Fruit fly (Drosophila melanogaster) whole organism, embryonic: Measurements from ENCODE around the gene Nrx-IV.

Experiments
- CG11247 ChIP-seq: fragments of 200-800 bp; sonication (Bioruptor generic); IDR thresholded peaks from 2 replicates; pipeline ENCODE4 v1.3.6; 2022; ENCODE audit warnings: missing biosample characterization, missing genetic modification characterization
- CG11398 ChIP-seq: fragments of 200-800 bp; sonication (Bioruptor generic); optimal IDR thresholded peaks from 2 replicates; lab custom pipeline; 2016; ENCODE audit warnings: missing biosample characterization, missing genetic modification characterization
- CG11456 ChIP-seq: fragments of 200-800 bp; sonication (Bioruptor generic); IDR thresholded peaks from 3 replicates; pipeline ENCODE4 v1.3.6; 2022; ENCODE audit warnings: missing biosample characterization, missing genetic modification characterization
- CG11696 ChIP-seq: fragments of 200-800 bp; sonication (Bioruptor generic); IDR thresholded peaks from 2 replicates; pipeline ENCODE4 v1.3.6; 2022; ENCODE audit warnings: missing biosample characterization, missing genetic modification characterization
- CG13287 ChIP-seq: fragments of 200-800 bp; sonication (Bioruptor generic); IDR thresholded peaks from 2 replicates; pipeline ENCODE4 v1.3.6; 2022; ENCODE audit warnings: missing biosample characterization, missing genetic modification characterization; ENCODE audit not compliant: partially characterized antibody
- CG16815 ChIP-seq: fragments of 200-800 bp; sonication (Bioruptor generic); optimal IDR thresholded peaks from 3 replicates; lab custom pipeline; 2017; ENCODE audit warnings: missing biosample characterization, mild to moderate bottlenecking, missing genetic modification characterization
- CG17385 ChIP-seq: fragments of 200-800 bp; sonication (Bioruptor generic); optimal IDR thresholded peaks from 3 replicates; lab custom pipeline; 2018; ENCODE audit warnings: missing biosample characterization, mild to moderate bottlenecking, missing genetic modification characterization
- CG2889 ChIP-seq: fragments of 200-800 bp; sonication (Bioruptor generic); IDR thresholded peaks from 3 replicates; pipeline ENCODE4 v1.3.6; 2022; ENCODE audit warnings: missing biosample characterization, missing genetic modification characterization
- CG3281 ChIP-seq: fragments of 200-800 bp; sonication (Bioruptor generic); optimal IDR thresholded peaks from 3 replicates; lab custom pipeline; 2017; ENCODE audit warnings: missing biosample characterization, mild to moderate bottlenecking, missing genetic modification characterization
- CG42726 ChIP-seq: fragments of 200-800 bp; sonication (Bioruptor generic); IDR thresholded peaks from 2 replicates; pipeline ENCODE4 v1.3.6; 2022; ENCODE audit warnings: missing biosample characterization, missing genetic modification characterization; ENCODE audit not compliant: partially characterized antibody
- CG4404 ChIP-seq: fragments of 200-800 bp; sonication (Bioruptor generic); IDR thresholded peaks from 2 replicates; pipeline ENCODE4 v1.3.6; 2022; ENCODE audit warnings: missing biosample characterization, missing genetic modification characterization
- CG4424 ChIP-seq: fragments of 200-800 bp; sonication (Bioruptor generic); optimal IDR thresholded peaks from 3 replicates; lab custom pipeline; 2016; ENCODE audit warnings: missing biosample characterization, missing genetic modification characterization
- CG4730 ChIP-seq: fragments of 200-800 bp; sonication (Bioruptor generic); IDR thresholded peaks from 2 replicates; pipeline ENCODE4 v1.3.6; 2022; ENCODE audit warnings: missing biosample characterization, missing genetic modification characterization
- CG6175 ChIP-seq: fragments of 200-800 bp; sonication (Bioruptor generic); IDR thresholded peaks from 3 replicates; pipeline ENCODE4 v1.3.6; 2022; ENCODE audit warnings: missing biosample characterization, missing genetic modification characterization
- CG7839 ChIP-seq: fragments of 200-800 bp; sonication (Bioruptor generic); optimal IDR thresholded peaks from 3 replicates; lab custom pipeline; 2018; ENCODE audit warnings: missing biosample characterization, mild to moderate bottlenecking, missing genetic modification characterization, moderate library complexity
- CG9817 ChIP-seq: fragments of 200-800 bp; sonication (Bioruptor generic); optimal IDR thresholded peaks from 2 replicates; lab custom pipeline; 2018; ENCODE audit warnings: missing biosample characterization, mild to moderate bottlenecking, missing genetic modification characterization, moderate library complexity
- Dbx ChIP-seq: fragments of 200-800 bp; sonication (Bioruptor generic); IDR thresholded peaks from 3 replicates; pipeline ENCODE4 v1.3.6; 2022; ENCODE audit warnings: missing biosample characterization, missing genetic modification characterization
- Dek ChIP-seq: fragments of 200-800 bp; sonication (Bioruptor generic); optimal IDR thresholded peaks from 3 replicates; lab custom pipeline; 2019; ENCODE audit warnings: missing biosample characterization, mild to moderate bottlenecking, missing genetic modification characterization, moderate library complexity
- Dip3 ChIP-seq: fragments of 200-800 bp; sonication (Bioruptor generic); optimal IDR thresholded peaks from 3 replicates; lab custom pipeline; 2016; ENCODE audit warnings: missing biosample characterization, missing genetic modification characterization
- Dref ChIP-seq: fragments of 200-800 bp; sonication (Bioruptor generic); IDR thresholded peaks from 2 replicates; pipeline ENCODE4 v1.3.6; 2022; ENCODE audit warnings: missing biosample characterization, missing genetic modification characterization
- Ets97D ChIP-seq: fragments of 200-800 bp; sonication (Bioruptor generic); optimal IDR thresholded peaks from 3 replicates; lab custom pipeline; 2016; ENCODE audit warnings: missing biosample characterization, missing genetic modification characterization
- GATAe ChIP-seq: fragments of 200-800 bp; sonication (Bioruptor generic); conservative IDR thresholded peaks from 2 replicates; pipeline ENCODE4 v1.3.6; 2022; ENCODE audit warnings: missing biosample characterization, missing genetic modification characterization
- Hand ChIP-seq: fragments of 200-800 bp; sonication (Bioruptor generic); optimal IDR thresholded peaks from 2 replicates; lab custom pipeline; 2017; ENCODE audit warnings: mild to moderate bottlenecking, missing biosample characterization, missing genetic modification reagents, missing genetic modification characterization
- Hmx ChIP-seq: fragments of 200-800 bp; sonication (Bioruptor generic); optimal IDR thresholded peaks from 2 replicates; lab custom pipeline; 2016; ENCODE audit warnings: missing biosample characterization, missing genetic modification characterization
- Hr39 ChIP-seq: fragments of >200 bp; optimal IDR thresholded peaks from 2 replicates; lab custom pipeline; 2017
- Hsf ChIP-seq: fragments of 200-800 bp; sonication (Bioruptor generic); optimal IDR thresholded peaks from 3 replicates; lab custom pipeline; 2016; ENCODE audit warnings: missing biosample characterization, missing genetic modification characterization
- Lpt ChIP-seq: fragments of >200 bp; optimal IDR thresholded peaks from 2 replicates; lab custom pipeline; 2018; ENCODE audit warnings: missing biosample characterization, missing genetic modification characterization
- MTF-1 ChIP-seq: fragments of 200-800 bp; sonication (Bioruptor generic); optimal IDR thresholded peaks from 2 replicates; lab custom pipeline; 2018; ENCODE audit warnings: missing biosample characterization, mild to moderate bottlenecking, missing genetic modification characterization, borderline replicate concordance
- Nf-YB ChIP-seq: fragments of 200-800 bp; sonication (Bioruptor generic); optimal IDR thresholded peaks from 3 replicates; lab custom pipeline; 2019; ENCODE audit warnings: missing biosample characterization, mild to moderate bottlenecking, missing genetic modification characterization, moderate library complexity
- Sin3A ChIP-seq: fragments of >200 bp; optimal IDR thresholded peaks from 2 replicates; lab custom pipeline; 2018
- Ssrp ChIP-seq: fragments of 200-800 bp; sonication (Bioruptor generic); optimal IDR thresholded peaks from 2 replicates; lab custom pipeline; 2018; ENCODE audit warnings: missing biosample characterization, mild to moderate bottlenecking, missing genetic modification characterization, moderate library complexity
- crp ChIP-seq, 2 experiments: fragments of 200-800 bp; sonication (Bioruptor generic); optimal IDR thresholded peaks; 2 replicates in 1 of 2; 3 replicates in 1 of 2; lab custom pipeline; 2017; ENCODE audit warnings: missing biosample characterization in 2 of 2, missing genetic modification characterization in 2 of 2, mild to moderate bottlenecking in 1 of 2, moderate library complexity in 1 of 2
- dmrt99B ChIP-seq: fragments of 200-800 bp; sonication (Bioruptor generic); optimal IDR thresholded peaks from 2 replicates; lab custom pipeline; 2018; ENCODE audit warnings: missing biosample characterization, mild to moderate bottlenecking, missing genetic modification characterization, moderate library complexity
- eve ChIP-seq, 2 experiments: fragments of >200 bp; optimal IDR thresholded peaks; 2 replicates each; lab custom pipeline; 2017; ENCODE audit warnings: missing biosample characterization in 2 of 2, missing genetic modification characterization in 2 of 2
- gfzf ChIP-seq: fragments of 200-800 bp; sonication (Bioruptor generic); optimal IDR thresholded peaks from 2 replicates; lab custom pipeline; 2016; ENCODE audit warnings: missing biosample characterization, mild to moderate bottlenecking, missing genetic modification characterization, moderate library complexity
- grau ChIP-seq: fragments of 200-800 bp; optimal IDR thresholded peaks from 3 replicates; lab custom pipeline; 2019; ENCODE audit warnings: missing biosample characterization, mild to moderate bottlenecking, missing genetic modification characterization, moderate library complexity
- gsb-n ChIP-seq: fragments of 200-800 bp; sonication (Bioruptor generic); optimal IDR thresholded peaks from 3 replicates; lab custom pipeline; 2018; ENCODE audit warnings: missing biosample characterization, mild to moderate bottlenecking, missing genetic modification characterization
- gt ChIP-seq: fragments of 200-800 bp; sonication (Bioruptor generic); IDR thresholded peaks from 2 replicates; pipeline ENCODE4 v1.3.6; 2022; ENCODE audit warnings: missing biosample characterization, missing genetic modification characterization
- her ChIP-seq: fragments of 200-800 bp; sonication (Bioruptor generic); optimal IDR thresholded peaks from 2 replicates; lab custom pipeline; 2016; ENCODE audit warnings: missing biosample characterization, missing genetic modification characterization
- inv ChIP-seq: fragments of 200-800 bp; sonication (Bioruptor generic); IDR thresholded peaks from 2 replicates; pipeline ENCODE4 v1.3.6; 2022; ENCODE audit warnings: missing biosample characterization, missing genetic modification characterization; ENCODE audit not compliant: partially characterized antibody
- maf-S ChIP-seq: fragments of 200-800 bp; sonication (Bioruptor generic); optimal IDR thresholded peaks from 2 replicates; lab custom pipeline; 2016; ENCODE audit warnings: missing biosample characterization, missing genetic modification characterization
- org-1 ChIP-seq: fragments of 200-800 bp; sonication (Bioruptor generic); optimal IDR thresholded peaks from 2 replicates; lab custom pipeline; 2017; ENCODE audit warnings: missing biosample characterization, missing genetic modification characterization
- pan ChIP-seq, 4 experiments: fragments of >200 bp in 3 of 4; fragments of 200-800 bp in 1 of 4; sonication (Bioruptor generic) in 1 of 4; optimal IDR thresholded peaks in 3 of 4; IDR thresholded peaks in 1 of 4; 2 replicates each; pipeline versions ENCODE4 v1.3.6 to Lab custom; 2017 to 2022; ENCODE audit warnings: missing biosample characterization in 2 of 4, missing genetic modification characterization in 2 of 4, mixed read lengths in 1 of 4
- pita ChIP-seq: fragments of 200-800 bp; sonication (Bioruptor generic); optimal IDR thresholded peaks from 2 replicates; lab custom pipeline; 2017; ENCODE audit warnings: missing biosample characterization, mild to moderate bottlenecking, missing genetic modification characterization
- prd ChIP-seq, 3 experiments: fragments of >200 bp in 2 of 3; fragments of 200-800 bp in 1 of 3; sonication (Bioruptor generic) in 1 of 3; optimal IDR thresholded peaks in 2 of 3; IDR thresholded peaks in 1 of 3; 2 replicates in 2 of 3; 3 replicates in 1 of 3; pipeline versions ENCODE4 v1.3.6 to Lab custom; 2017 to 2022; ENCODE audit warnings: missing biosample characterization in 1 of 3, missing genetic modification characterization in 1 of 3
- sisA ChIP-seq: fragments of 200-800 bp; sonication (Bioruptor generic); IDR thresholded peaks from 2 replicates; pipeline ENCODE4 v1.3.6; 2022; ENCODE audit warnings: missing biosample characterization, missing genetic modification characterization
- slbo ChIP-seq: fragments of 200-800 bp; sonication (Bioruptor generic); IDR thresholded peaks from 2 replicates; pipeline ENCODE4 v1.3.6; 2022; ENCODE audit warnings: missing biosample characterization, missing genetic modification characterization
- sob ChIP-seq: fragments of 200-800 bp; sonication (Bioruptor generic); IDR thresholded peaks from 2 replicates; pipeline ENCODE4 v1.3.6; 2022; ENCODE audit warnings: missing biosample characterization, missing genetic modification characterization
- stc ChIP-seq: fragments of 200-800 bp; sonication (Bioruptor generic); IDR thresholded peaks from 2 replicates; pipeline ENCODE4 v1.3.6; 2022; ENCODE audit warnings: missing biosample characterization, missing genetic modification characterization
- twi ChIP-seq: fragments of 200-800 bp; optimal IDR thresholded peaks from 2 replicates; lab custom pipeline; 2019; ENCODE audit warnings: missing biosample characterization, mild to moderate bottlenecking, missing genetic modification characterization, moderate library complexity

The Nrx-IV gene

dm6 chr3L:12124138-12124583 lies 22.2 kb upstream of the Nrx-IV start (continued):
- TF ChIP-seq MTF-1 (GFP tag; lab: Kevin White, UChicago) (peak; percentile 14), Dek (tag; lab: Kevin White, UChicago) (peak; percentile 21), prd (optimal IDR thresholded peaks at IDR 0.05; lab: Kevin White, UChicago) (no peak), prd (GFP tag; IDR thresholded peaks at IDR 0.05; lab: Robert Waterston, UW) (no peak), CG2889 (GFP tag; lab: Robert Waterston, UW) (no peak), CG7839 (tag; lab: Kevin White, UChicago) (no peak), CG11696 (GFP tag; lab: Robert Waterston, UW) (no peak), CG4424 (GFP tag; lab: Kevin White, UChicago) (no peak), Hsf (GFP tag; lab: Kevin White, UChicago) (no peak), pan (optimal IDR thresholded peaks at IDR 0.05; lab: Kevin White, UChicago) (no peak), pan (GFP tag; optimal IDR thresholded peaks at IDR 0.05 in 1 of 2, IDR thresholded peaks at IDR 0.05 in 1 of 2) (peak in 1 of 2 experiments; percentile 11), stc (0 out of 2 replicates have a peak, but pooled peaks have one; percentile 7), CG13287 (GFP tag; lab: Robert Waterston, UW) (peak; percentile 52; the same call in 1 of the 2 replicates), Ssrp (no peak), CG11247 (GFP tag; lab: Robert Waterston, UW) (no peak), dmrt99B (tag; lab: Kevin White, UChicago) (no peak), CG4730 (no peak), Hmx (GFP tag; lab: Kevin White, UChicago) (no peak), Hand (GFP tag; lab: Kevin White, UChicago) (no peak), gsb-n (no peak), GATAe (GFP tag; lab: Robert Waterston, UW) (no peak), Dref (GFP tag; lab: Robert Waterston, UW) (peak; percentile 34; the same call in 1 of the 2 replicates), twi (peak; percentile 71), CG11398 (GFP tag; lab: Kevin White, UChicago) (no peak), Nf-YB (peak; percentile 67), CG9817 (peak; percentile 23), CG6175 (0 out of 3 replicates have a peak, but pooled peaks have one; percentile 43), Sin3A (lab: Kevin White, UChicago) (no peak), CG17385 (GFP tag; lab: Kevin White, UChicago) (peak; percentile 36), Lpt (GFP tag; lab: Kevin White, UChicago) (no peak), Dip3 (GFP tag; lab: Kevin White, UChicago) (no peak), Hr39 (lab: Kevin White, UChicago) (no peak), inv (no peak), Dbx (peak; percentile 54; the same call in 1 of the 3 replicates), sisA (no peak), gt (GFP tag; lab: Robert Waterston, UW) (no peak), maf-S (GFP tag; lab: Kevin White, UChicago) (no peak), CG3281 (GFP tag; lab: Kevin White, UChicago) (peak; percentile 28), slbo (GFP tag; lab: Robert Waterston, UW) (peak; percentile 18; the same call in 1 of the 2 replicates), CG42726 (GFP tag; lab: Robert Waterston, UW) (peak; percentile 38; the same call in 1 of the 2 replicates), grau (tag; lab: Kevin White, UChicago) (peak; percentile 36), gfzf (no peak), org-1 (no peak), pita (GFP tag; lab: Kevin White, UChicago) (no peak), sob (GFP tag; lab: Robert Waterston, UW) (peak; percentile 41; the same call in 1 of the 2 replicates), CG4404 (GFP tag; lab: Robert Waterston, UW) (no peak), CG11456 (GFP tag; lab: Robert Waterston, UW) (no peak), CG16815 (no peak), her (GFP tag; lab: Kevin White, UChicago) (no peak), Ets97D (GFP tag; lab: Kevin White, UChicago) (no peak), eve (GFP tag; optimal IDR thresholded peaks at IDR 0.05; lab: Kevin White, UChicago) (no peak), crp (GFP tag; optimal IDR thresholded peaks at IDR 0.05; lab: Kevin White, UChicago) (no peak)
